Worm (Caenorhabditis elegans): ENCODE measurements around the gene svh-2.

The svh-2 gene

DNA sequence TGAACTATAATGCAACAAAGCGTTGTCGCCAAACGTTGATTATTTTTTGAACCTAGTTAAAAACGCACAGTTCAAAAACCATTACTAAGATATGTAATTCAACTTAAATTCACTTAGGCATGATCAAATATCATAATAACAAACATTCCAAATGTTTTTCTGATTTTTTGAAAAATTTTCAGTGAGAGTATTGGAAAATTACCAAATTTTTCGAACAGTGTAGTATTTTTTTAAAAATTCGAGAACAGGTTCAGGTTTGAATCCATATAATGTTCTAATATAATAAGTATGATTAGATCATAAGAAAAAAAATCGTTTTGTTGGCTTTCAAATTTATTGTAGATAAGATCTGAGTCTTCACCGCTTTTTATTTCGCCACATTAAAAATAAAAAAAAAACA lies 547 bp downstream of the svh-2 start:
- peak; percentile 97 for TF ChIP-seq aha-1 (tag)
- no peak for TF ChIP-seq hlh-11 (tag; optimal IDR thresholded peaks at IDR 0.05)

DNA sequence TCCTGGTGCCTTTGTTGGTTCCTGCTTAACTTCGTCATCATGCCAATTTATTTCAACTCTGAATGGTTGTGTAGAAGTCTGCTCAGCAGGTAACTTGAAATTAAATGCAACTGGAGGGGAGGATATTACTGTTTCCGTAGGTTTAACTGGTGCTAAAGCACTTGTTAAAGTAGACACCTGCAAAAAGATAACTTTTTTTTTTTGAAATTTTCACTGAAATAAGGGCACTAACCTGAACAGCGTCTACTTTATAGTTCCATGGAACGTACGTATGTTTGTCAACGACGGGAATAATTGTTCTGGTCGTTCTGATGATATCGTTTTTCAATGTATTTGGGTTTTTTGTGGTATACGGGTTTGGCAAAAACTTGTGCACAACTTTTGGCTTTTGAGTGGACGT lies 7.4 kb downstream of the svh-2 start:
- TF ChIP-seq unc-62 (GFP tag; optimal IDR thresholded peaks at IDR 0.05 in 1 of 2) (peak in 1 of 2 experiments; percentile 98), unc-62 (tag; optimal IDR thresholded peaks at IDR 0.05) (no peak), lin-1 (GFP tag; IDR thresholded peaks at IDR 0.05) (no peak)

DNA sequence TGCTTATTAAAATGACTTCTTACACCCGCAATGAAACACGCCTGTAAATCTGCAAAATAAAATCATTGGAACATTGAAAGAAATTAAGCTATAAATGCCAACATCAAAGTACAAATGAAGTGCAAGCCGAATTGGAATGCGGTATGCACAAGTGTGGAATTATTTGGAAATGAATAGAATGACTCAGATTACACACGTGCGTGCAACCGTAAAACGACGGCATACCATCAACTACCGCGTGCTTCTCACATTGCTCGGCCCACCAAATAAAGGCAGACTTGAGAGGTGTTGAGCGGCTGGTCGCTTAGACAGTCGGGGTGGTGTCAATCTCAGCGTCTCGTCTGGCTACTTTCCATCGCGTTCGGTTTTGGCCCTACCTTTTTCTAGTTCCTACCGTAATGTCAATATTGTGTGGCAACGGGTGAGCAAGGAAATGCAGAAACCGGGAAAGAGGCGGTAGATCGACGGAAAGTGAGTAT lies 9.3 kb downstream of the svh-2 start, which contains the start of gene aaim-1:
TSS of gene aaim-1 (minus strand) at position 51 of the 479 bp plus-strand sequence.
- TF ChIP-seq daf-8 (GFP tag; IDR thresholded peaks at IDR 0.05): no peak
- no peak for TF ChIP-seq jun-1 (tag; optimal IDR thresholded peaks at IDR 0.05)
- peak; percentile 57 for TF ChIP-seq dmd-6 (GFP tag; IDR thresholded peaks at IDR 0.05)
- no peak for TF ChIP-seq lim-7 (GFP tag; IDR thresholded peaks at IDR 0.05)
- peak in 1 of 2 experiments; percentile 53 for TF ChIP-seq unc-62 (GFP tag; optimal IDR thresholded peaks at IDR 0.05 in 1 of 2)
- no peak for TF ChIP-seq unc-62 (tag; optimal IDR thresholded peaks at IDR 0.05)
- TF ChIP-seq mxl-2 (GFP tag; conservative IDR thresholded peaks at IDR 0.05): no peak
- TF ChIP-seq egl-43 (GFP tag; IDR thresholded peaks at IDR 0.05): 0 out of 2 replicates have a peak, but pooled peaks have one; percentile 12

DNA sequence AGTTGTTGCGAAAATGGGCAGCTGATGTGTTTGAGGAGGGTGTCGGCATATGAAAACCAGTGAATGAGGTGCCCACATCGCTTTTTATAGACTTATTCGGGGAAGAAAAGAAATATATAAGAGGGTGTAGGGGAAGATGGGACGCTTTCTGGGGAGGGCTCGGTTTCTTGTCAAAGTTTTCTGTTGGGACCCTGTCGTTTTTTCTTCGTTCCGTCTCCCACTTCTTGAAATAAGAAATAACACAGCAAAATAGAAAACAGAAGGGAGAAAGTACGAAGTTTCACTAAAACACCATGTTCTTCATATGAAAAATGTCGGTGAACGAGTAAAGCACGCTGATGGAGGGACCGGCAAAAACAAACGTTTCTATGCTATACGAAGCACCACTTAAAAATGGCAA lies 16.5 kb downstream of the svh-2 start, which contains the start of gene dop-3:
TSS of gene dop-3 (minus strand) at position 101 of the 400 bp plus-strand sequence.
- TF ChIP-seq egl-43 (GFP tag; IDR thresholded peaks at IDR 0.05): no peak
- no peak for TF ChIP-seq R02D3.7 (tag; optimal IDR thresholded peaks at IDR 0.05)
- no peak for TF ChIP-seq ces-1 (GFP tag; optimal IDR thresholded peaks at IDR 0.05)
- TF ChIP-seq F10B5.3 (tag; optimal IDR thresholded peaks at IDR 0.05): no peak
- no peak for TF ChIP-seq ZK546.5 (tag; optimal IDR thresholded peaks at IDR 0.05)
- no peak for TF ChIP-seq lin-15B (tag; optimal IDR thresholded peaks at IDR 0.05)
- peak in 1 of 2 experiments; percentile 71 for TF ChIP-seq unc-62 (GFP tag; optimal IDR thresholded peaks at IDR 0.05 in 1 of 2)
- TF ChIP-seq unc-62 (tag; optimal IDR thresholded peaks at IDR 0.05): no peak

DNA sequence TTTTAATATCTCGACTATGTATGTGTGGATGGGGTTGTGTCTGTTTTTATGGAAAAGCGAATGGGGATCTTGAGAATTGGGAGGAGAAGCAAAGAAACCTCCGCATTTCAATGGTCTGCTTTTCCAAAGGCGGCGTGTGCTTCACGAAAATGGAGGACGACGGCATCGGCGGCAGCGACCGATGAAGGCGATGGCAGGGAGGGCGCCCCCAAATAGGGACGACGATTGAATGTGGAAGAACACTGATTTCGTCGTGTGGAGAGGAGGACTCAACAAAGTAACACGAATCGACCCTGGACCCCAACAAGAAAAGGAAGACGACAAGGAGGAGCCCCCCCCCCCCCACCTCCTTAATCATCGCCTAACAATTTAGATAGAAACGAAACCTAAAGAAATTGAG lies 19.9 kb downstream of the svh-2 start:
- TF ChIP-seq F37D6.2 (tag; optimal IDR thresholded peaks at IDR 0.05) (no peak), set-16 (GFP tag; IDR thresholded peaks at IDR 0.05) (peak; percentile 57)

DNA sequence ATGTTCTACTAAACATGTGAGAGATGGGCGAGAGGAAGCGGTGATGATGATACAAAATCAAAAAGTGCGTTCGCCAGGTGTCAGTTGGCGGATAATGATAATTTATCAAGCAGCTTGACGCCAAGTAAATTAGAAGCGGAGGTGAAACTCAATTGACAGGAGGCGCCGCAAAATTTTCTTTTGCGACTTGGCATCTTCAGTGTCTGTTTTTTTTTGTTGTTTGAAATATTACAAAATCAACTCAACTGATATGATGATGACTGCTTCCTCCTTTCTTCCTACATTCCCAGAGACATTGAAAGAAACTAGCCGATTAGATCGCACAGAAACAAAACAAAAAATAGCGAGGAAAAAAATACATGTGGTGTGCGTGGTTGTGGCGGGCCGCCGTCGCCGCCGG lies 22.9 kb downstream of the svh-2 start:
- no peak for TF ChIP-seq aha-1 (tag)
- TF ChIP-seq unc-62 (GFP tag; optimal IDR thresholded peaks at IDR 0.05 in 1 of 2): peak in 1 of 2 experiments; percentile 95
- TF ChIP-seq unc-62 (tag; optimal IDR thresholded peaks at IDR 0.05): no peak

DNA sequence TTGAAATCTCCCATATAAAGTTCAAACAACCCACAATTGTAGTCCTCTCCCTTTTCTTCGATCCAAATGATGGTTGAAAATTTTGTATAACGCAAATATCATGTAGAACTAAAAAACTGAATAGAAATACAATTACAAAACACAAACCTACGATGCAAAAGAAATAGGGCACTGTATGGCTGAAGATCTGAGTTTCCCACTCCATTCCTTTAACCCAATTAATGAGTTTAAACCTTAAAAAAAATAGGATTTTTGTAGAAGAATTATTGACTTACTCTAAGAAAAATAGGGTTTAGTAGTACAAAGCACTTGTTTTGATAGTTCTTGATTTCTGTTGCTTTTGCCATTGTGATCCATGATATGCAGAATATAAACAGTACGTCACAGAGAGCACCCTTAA lies 30.3 kb downstream of the svh-2 start:
- TF ChIP-seq unc-62 (GFP tag; optimal IDR thresholded peaks at IDR 0.05 in 1 of 2) (peak in 1 of 2 experiments; percentile 93), unc-62 (tag; optimal IDR thresholded peaks at IDR 0.05) (no peak), ZK337.2 (GFP tag; IDR thresholded peaks at IDR 0.05) (no peak)

DNA sequence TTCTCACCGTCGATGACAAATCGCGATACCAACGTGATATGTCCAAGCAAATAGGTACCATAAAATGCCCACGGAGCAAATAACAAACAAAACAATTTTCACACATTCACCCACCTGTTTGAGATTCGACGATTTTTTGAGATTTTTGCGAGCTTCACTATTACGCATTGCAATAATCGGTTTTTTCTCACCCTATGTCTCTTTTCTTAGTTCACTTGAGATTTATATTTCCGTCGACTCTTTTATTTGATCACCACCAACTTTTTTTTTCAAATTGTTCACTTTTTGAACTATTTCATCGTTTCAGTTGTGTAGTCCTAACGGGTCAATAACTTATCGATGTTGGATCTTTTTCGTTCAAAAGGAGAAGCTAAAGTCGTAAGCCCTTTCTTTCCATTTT lies 35.4 kb downstream of the svh-2 start, which contains the start of gene fbxl-4:
TSS of gene fbxl-4 (plus strand) at position 301 of the 400 bp plus-strand sequence.
- TF ChIP-seq zip-11 (GFP tag; IDR thresholded peaks at IDR 0.05) (no peak), D1046.2 (GFP tag; IDR thresholded peaks at IDR 0.05) (no peak), spr-1 (tag; optimal IDR thresholded peaks at IDR 0.05) (no peak), F26F4.8 (GFP tag; conservative IDR thresholded peaks at IDR 0.05) (no peak), zfp-2 (tag; optimal IDR thresholded peaks at IDR 0.05) (no peak), egl-43 (GFP tag; IDR thresholded peaks at IDR 0.05) (no peak), Y48G9A.11 (GFP tag; IDR thresholded peaks at IDR 0.05) (no peak), Y105C5A.15 (GFP tag; IDR thresholded peaks at IDR 0.05) (no peak)
